Worm (Caenorhabditis elegans) whole organism, early embryonic: ENCODE data around the gene lgc-38.
"Not testable (repeated sequence)": the region's sequence is repeated elsewhere in the genome, so short reads cannot be mapped to it uniquely, and the experiment has no call there.

Source experiments
- F13C5.2 ChIP-seq: sonication (generic microtip); optimal IDR thresholded peaks from 2 replicates; lab custom pipeline; 2017; ENCODE audit warnings: mild to moderate bottlenecking, missing genetic modification characterization, inconsistent platforms, missing compliant biosample characterization
- pes-1 ChIP-seq: fragments of 200-800 bp; sonication (Bioruptor generic); IDR thresholded peaks from 2 replicates; pipeline ENCODE4 v1.3.6; 2022; ENCODE audit warnings: missing genetic modification reagents, missing genetic modification characterization, missing compliant biosample characterization
- sea-1 ChIP-seq: fragments of 200-800 bp; sonication (Bioruptor generic); conservative IDR thresholded peaks from 2 replicates; pipeline ENCODE4 v1.3.6; 2022; ENCODE audit warnings: missing genetic modification characterization, missing compliant biosample characterization

ce11 chrIII:6981989-6982553 lies 26.9 kb upstream of the lgc-38 start, which contains the start of gene F31E3.6:
- not testable (repeated sequence) for TF ChIP-seq F13C5.2 (tag; lab: Kevin White, UChicago); pes-1; sea-1 (GFP tag; lab: Robert Waterston, UW)
